Worm (Caenorhabditis elegans) whole organism, late embryonic: ENCODE results near the gene gldi-6.
"Not testable (repeated sequence)": the region's sequence is repeated elsewhere in the genome, so short reads cannot be mapped to it uniquely, and the experiment has no call there.

Source experiments
- ceh-2 ChIP-seq: sonication (generic microtip); optimal IDR thresholded peaks from 2 replicates; lab custom pipeline; 2016; ENCODE audit warnings: missing genotype, missing genetic modification characterization, missing compliant biosample characterization
- ets-4 ChIP-seq: sonication (generic microtip); optimal IDR thresholded peaks from 2 replicates; lab custom pipeline; 2016; ENCODE audit warnings: missing genetic modification characterization, missing compliant biosample characterization
- lin-11 ChIP-seq: fragments of 200-800 bp; sonication (Bioruptor generic); optimal IDR thresholded peaks from 2 replicates; lab custom pipeline; 2018; ENCODE audit warnings: mild to moderate bottlenecking, missing genetic modification characterization, missing compliant biosample characterization

- not testable (repeated sequence) for TF ChIP-seq ceh-2 (tag; lab: Kevin White, UChicago); lin-11 (tag; lab: Kevin White, UChicago); ets-4
These were observed 2.8 kb downstream of the gldi-6 start, which contains the start of gene C16C8.14 for ce11 chrII:3449514-3449913.
